Worm (Caenorhabditis elegans) whole organism, mixed stage, embryonic: ENCODE measurements around the gene T13F2.6.

Experiments used
- M03D4.4 ChIP-seq: sonication (generic microtip); optimal IDR thresholded peaks from 2 replicates; lab custom pipeline; 2017; ENCODE audit warnings: mild to moderate bottlenecking, missing genetic modification characterization, missing compliant biosample characterization
- bed-3 ChIP-seq: fragments of 200-800 bp; sonication (Bioruptor generic); optimal IDR thresholded peaks from 3 replicates; lab custom pipeline; 2018; ENCODE audit warnings: mild to moderate bottlenecking, missing genetic modification characterization, moderate library complexity, missing compliant biosample characterization
- blmp-1 ChIP-seq: fragments of 150-350 bp; optimal IDR thresholded peaks from 2 replicates; lab custom pipeline; 2014; ENCODE audit warnings: missing biosample characterization, missing genetic modification characterization
- ceh-39 ChIP-seq: fragments of 150-350 bp; optimal IDR thresholded peaks from 2 replicates; lab custom pipeline; 2014; ENCODE audit warnings: missing biosample characterization, missing genetic modification characterization
- ceh-43 ChIP-seq: fragments of 200-800 bp; sonication (Bioruptor generic); optimal IDR thresholded peaks from 2 replicates; lab custom pipeline; 2018; ENCODE audit warnings: mild to moderate bottlenecking, missing genetic modification characterization, moderate library complexity, missing compliant biosample characterization
- cnd-1 ChIP-seq: fragments of 200-800 bp; sonication (Bioruptor generic); optimal IDR thresholded peaks from 2 replicates; lab custom pipeline; 2018; ENCODE audit warnings: mild to moderate bottlenecking, missing genetic modification characterization, missing compliant biosample characterization
- drap-1 ChIP-seq: fragments of 200-800 bp; sonication (Bioruptor generic); optimal IDR thresholded peaks from 3 replicates; lab custom pipeline; 2018; ENCODE audit warnings: mild to moderate bottlenecking, missing genetic modification characterization, missing compliant biosample characterization
- elt-1 ChIP-seq: sonication (generic microtip); optimal IDR thresholded peaks from 2 replicates; lab custom pipeline; 2017; ENCODE audit warnings: missing genetic modification characterization, mild to moderate bottlenecking, missing compliant biosample characterization, antibody characterized with exemption, moderate library complexity, borderline replicate concordance; ENCODE audit not compliant: insufficient read depth
- elt-3 ChIP-seq: fragments of 150-350 bp; optimal IDR thresholded peaks from 2 replicates; lab custom pipeline; 2014; ENCODE audit warnings: missing biosample characterization, missing genetic modification characterization
- flh-1 ChIP-seq: fragments of 200-800 bp; sonication (Bioruptor generic); optimal IDR thresholded peaks from 2 replicates; lab custom pipeline; 2018; ENCODE audit warnings: mild to moderate bottlenecking, missing genetic modification characterization, moderate library complexity, missing compliant biosample characterization
- ham-2 ChIP-seq: fragments of 200-800 bp; sonication (Bioruptor generic); optimal IDR thresholded peaks from 2 replicates; lab custom pipeline; 2018; ENCODE audit warnings: mild to moderate bottlenecking, missing genetic modification characterization, missing compliant biosample characterization
- lin-13 ChIP-seq: fragments of 150-350 bp; optimal IDR thresholded peaks from 2 replicates; lab custom pipeline; 2014; ENCODE audit warnings: missing biosample characterization, missing genetic modification characterization
- lsy-2 ChIP-seq: fragments of 150-350 bp; optimal IDR thresholded peaks from 2 replicates; lab custom pipeline; 2014; ENCODE audit warnings: missing biosample characterization, missing genetic modification characterization
- mab-5 ChIP-seq: fragments of 150-350 bp; optimal IDR thresholded peaks from 2 replicates; lab custom pipeline; 2014; ENCODE audit warnings: missing biosample characterization, missing genetic modification characterization
- mep-1 ChIP-seq: fragments of 150-350 bp; optimal IDR thresholded peaks from 2 replicates; lab custom pipeline; 2017; ENCODE audit warnings: missing biosample characterization, missing genetic modification reagents, missing genetic modification characterization, inconsistent platforms
- mls-2 ChIP-seq: sonication (generic microtip); optimal IDR thresholded peaks from 2 replicates; lab custom pipeline; 2016; ENCODE audit warnings: mild to moderate bottlenecking, missing genetic modification characterization, moderate library complexity, missing compliant biosample characterization
- nhr-12 ChIP-seq: fragments of 150-350 bp; optimal IDR thresholded peaks from 2 replicates; lab custom pipeline; 2014; ENCODE audit warnings: missing biosample characterization, missing genetic modification characterization
- nhr-2 ChIP-seq: fragments of 150-350 bp; optimal IDR thresholded peaks from 2 replicates; lab custom pipeline; 2014; ENCODE audit warnings: missing biosample characterization, missing genetic modification characterization
- nhr-237 ChIP-seq: fragments of 150-350 bp; optimal IDR thresholded peaks from 2 replicates; lab custom pipeline; 2014; ENCODE audit warnings: missing biosample characterization, missing genetic modification characterization
- nhr-76 ChIP-seq: sonication (generic microtip); optimal IDR thresholded peaks from 2 replicates; lab custom pipeline; 2017; ENCODE audit warnings: missing biosample characterization, missing genetic modification characterization
- pha-4 ChIP-seq: fragments of 150-350 bp; optimal IDR thresholded peaks from 2 replicates; lab custom pipeline; 2018; ENCODE audit warnings: missing biosample characterization, missing genetic modification reagents, missing genetic modification characterization
- sem-2 ChIP-seq: fragments of 200-800 bp; sonication (Bioruptor generic); optimal IDR thresholded peaks from 2 replicates; lab custom pipeline; 2018; ENCODE audit warnings: mild to moderate bottlenecking, missing genetic modification characterization, missing compliant biosample characterization
- snpc-4 ChIP-seq: fragments of 150-350 bp; optimal IDR thresholded peaks from 2 replicates; lab custom pipeline; 2014; ENCODE audit warnings: missing biosample characterization, missing genetic modification characterization
- tbx-8 ChIP-seq: fragments of 200-800 bp; sonication (Bioruptor generic); optimal IDR thresholded peaks from 2 replicates; lab custom pipeline; 2018; ENCODE audit warnings: mild to moderate bottlenecking, missing genetic modification characterization, moderate library complexity, missing compliant biosample characterization
- unc-120 ChIP-seq: sonication (generic microtip); optimal IDR thresholded peaks from 2 replicates; lab custom pipeline; 2017; ENCODE audit warnings: missing genetic modification characterization, missing compliant biosample characterization; ENCODE audit not compliant: poor library complexity, severe bottlenecking
- unc-39 ChIP-seq: fragments of 150-350 bp; optimal IDR thresholded peaks from 2 replicates; lab custom pipeline; 2014; ENCODE audit warnings: missing biosample characterization, missing genetic modification characterization
- unc-62 ChIP-seq: fragments of 150-350 bp; optimal IDR thresholded peaks from 2 replicates; lab custom pipeline; 2014; ENCODE audit warnings: missing biosample characterization, missing genetic modification reagents, missing genetic modification characterization
- zip-8 ChIP-seq: fragments of 150-350 bp; optimal IDR thresholded peaks from 2 replicates; lab custom pipeline; 2014; ENCODE audit warnings: missing biosample characterization, missing genetic modification characterization
- ztf-11 ChIP-seq: fragments of 150-350 bp; optimal IDR thresholded peaks from 2 replicates; lab custom pipeline; 2014; ENCODE audit warnings: missing biosample characterization, missing genetic modification characterization

The T13F2.6 gene

DNA sequence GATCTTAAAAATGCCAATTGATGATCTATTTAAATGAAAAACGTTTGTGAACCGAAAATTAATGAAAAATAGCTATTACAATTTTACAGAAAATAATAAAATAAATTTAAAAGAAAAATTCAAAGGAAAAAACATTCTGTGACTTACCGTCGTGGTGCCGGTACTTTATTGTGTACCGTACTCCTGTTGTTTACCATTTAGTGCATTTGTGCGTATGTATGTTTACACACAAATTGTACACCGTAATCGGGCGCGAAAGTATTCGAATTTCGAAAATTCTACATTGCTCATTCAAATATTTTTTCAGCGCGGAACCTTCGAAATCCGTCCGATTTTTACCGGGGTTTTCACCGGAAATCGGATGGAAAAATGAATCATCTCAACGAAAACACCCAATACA lies at the start of gene T13F2.6:
Gene T13F2.6 (plus strand): TSS at position 306 of the 400 bp plus-strand sequence.
- no peak for TF ChIP-seq tbx-8 (GFP tag; lab: Kevin White, UChicago)
- no peak for TF ChIP-seq lin-13 (tag; lab: Kevin White, UChicago)
- TF ChIP-seq nhr-12 (tag; lab: Kevin White, UChicago): no peak
- no peak for TF ChIP-seq nhr-237 (tag; lab: Kevin White, UChicago)
- no peak for TF ChIP-seq unc-62 (GFP tag; lab: Kevin White, UChicago)
- TF ChIP-seq bed-3 (GFP tag; lab: Kevin White, UChicago): no peak
- TF ChIP-seq M03D4.4 (tag; lab: Kevin White, UChicago): no peak
- no peak for TF ChIP-seq ceh-39 (tag; lab: Kevin White, UChicago)
- TF ChIP-seq nhr-2 (tag; lab: Kevin White, UChicago): no peak
- no peak for TF ChIP-seq mep-1 (tag; lab: Kevin White, UChicago)
- TF ChIP-seq zip-8 (tag; lab: Kevin White, UChicago): no peak
- TF ChIP-seq unc-120 (tag; lab: Kevin White, UChicago): no peak
- no peak for TF ChIP-seq ztf-11 (tag; lab: Kevin White, UChicago)
- TF ChIP-seq, all 35 proteins: peak for 0

DNA sequence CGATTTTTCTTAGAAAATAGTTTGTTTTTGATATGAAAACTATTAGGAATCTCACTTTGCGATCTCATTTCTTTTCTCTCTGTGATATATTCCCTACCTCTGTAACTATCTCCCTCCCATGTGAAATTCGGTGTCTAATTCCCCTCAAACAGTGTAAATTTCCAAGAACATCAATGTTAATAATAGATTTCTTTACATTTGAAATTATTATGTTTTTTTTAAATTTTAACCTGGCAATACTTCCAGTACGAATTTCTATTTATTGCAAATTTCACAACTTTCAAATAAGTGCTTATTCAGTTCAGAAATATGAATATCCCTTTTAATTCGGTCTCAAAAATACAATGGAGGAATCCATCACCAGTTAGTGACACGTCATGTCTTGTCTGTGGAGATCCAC lies 49.7 kb upstream of the T13F2.6 start, which contains the start of gene nhr-100:
Gene nhr-100 (plus strand): TSS at position 301 of the 400 bp plus-strand sequence.
- no peak for TF ChIP-seq sem-2 (GFP tag; lab: Kevin White, UChicago)
- no peak for TF ChIP-seq lin-13 (tag; lab: Kevin White, UChicago)
- no peak for TF ChIP-seq bed-3 (GFP tag; lab: Kevin White, UChicago)
- no peak for TF ChIP-seq mls-2 (tag; lab: Kevin White, UChicago)
- no peak for TF ChIP-seq lsy-2 (tag; lab: Kevin White, UChicago)
- no peak for TF ChIP-seq flh-1 (GFP tag; lab: Kevin White, UChicago)
- no peak for TF ChIP-seq M03D4.4 (tag; lab: Kevin White, UChicago)
- no peak for TF ChIP-seq mab-5 (tag; lab: Kevin White, UChicago)
- no peak for TF ChIP-seq drap-1
- no peak for TF ChIP-seq nhr-12 (tag; lab: Kevin White, UChicago)
- no peak for TF ChIP-seq blmp-1
- no peak for TF ChIP-seq pha-4 (tag; lab: Kevin White, UChicago)
- TF ChIP-seq ham-2: no peak

DNA sequence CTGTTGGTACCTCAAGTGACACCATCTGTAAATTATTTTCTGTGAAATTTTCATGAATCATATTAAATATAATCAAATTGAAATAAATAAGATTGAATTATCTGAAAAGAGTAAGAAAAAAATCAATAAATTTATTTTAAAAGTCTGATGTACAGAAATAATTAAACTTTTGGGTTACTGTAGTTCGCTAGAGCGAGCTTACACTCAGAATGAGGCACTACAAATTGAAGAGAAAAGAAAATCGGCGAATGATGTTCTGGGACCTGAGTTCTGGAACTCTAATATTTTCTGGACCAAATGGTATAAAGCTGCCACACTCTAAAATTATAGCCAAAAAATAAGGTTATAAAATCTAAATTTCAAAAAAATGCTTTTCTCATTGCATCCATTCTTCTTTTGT lies 44.2 kb upstream of the T13F2.6 start:
- no peak for TF ChIP-seq drap-1
- TF ChIP-seq elt-3 (tag; lab: Kevin White, UChicago): no peak
- no peak for TF ChIP-seq nhr-237 (tag; lab: Kevin White, UChicago)
- no peak for TF ChIP-seq nhr-76

DNA sequence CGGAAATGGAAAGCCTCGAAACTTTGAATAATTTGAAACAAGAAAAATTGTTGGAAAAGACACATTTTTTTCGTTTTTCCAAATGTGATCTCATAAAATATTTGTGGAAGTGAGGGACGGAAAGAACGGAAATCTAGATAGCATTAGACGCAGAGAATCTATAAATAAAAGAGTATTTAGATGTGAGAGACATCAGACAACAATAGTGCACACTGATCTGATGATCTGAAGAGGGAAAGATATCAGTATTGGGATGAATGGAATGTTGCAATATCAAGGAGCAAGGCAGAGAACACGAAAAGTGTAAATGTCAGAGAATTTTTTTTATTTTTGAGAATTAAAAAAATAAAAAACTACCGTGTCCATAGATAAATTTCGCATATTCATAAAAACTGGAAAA lies 43.3 kb upstream of the T13F2.6 start:
- TF ChIP-seq sem-2 (GFP tag; lab: Kevin White, UChicago) (no peak), unc-120 (tag; lab: Kevin White, UChicago) (peak; percentile 56), blmp-1 (no peak), elt-3 (tag; lab: Kevin White, UChicago) (no peak), unc-39 (tag; lab: Kevin White, UChicago) (no peak), zip-8 (tag; lab: Kevin White, UChicago) (no peak)

DNA sequence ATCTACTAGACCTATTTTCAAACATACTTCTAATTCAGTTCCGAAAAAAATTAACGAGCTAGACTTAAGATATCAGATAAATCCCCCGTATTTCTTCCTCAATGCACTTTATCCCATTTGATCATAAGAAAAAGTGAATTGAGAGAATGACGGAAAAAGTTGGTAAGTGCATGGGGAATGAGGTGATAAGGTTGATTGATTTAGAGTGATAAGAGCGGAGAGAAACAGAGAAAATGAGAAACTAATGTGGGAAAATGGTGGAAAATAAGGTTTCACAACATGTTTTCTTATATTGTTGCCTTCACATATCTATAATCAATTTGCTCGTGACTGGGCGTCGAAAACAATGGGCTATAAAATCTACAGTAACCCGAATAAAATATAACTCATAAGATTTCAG lies 42.4 kb upstream of the T13F2.6 start:
- TF ChIP-seq mls-2 (tag; lab: Kevin White, UChicago) (no peak), unc-39 (tag; lab: Kevin White, UChicago) (no peak), nhr-76 (no peak), elt-3 (tag; lab: Kevin White, UChicago) (no peak), ceh-39 (tag; lab: Kevin White, UChicago) (no peak), elt-1 (no peak), cnd-1 (tag; lab: Kevin White, UChicago) (no peak), nhr-12 (tag; lab: Kevin White, UChicago) (no peak), M03D4.4 (tag; lab: Kevin White, UChicago) (no peak), bed-3 (GFP tag; lab: Kevin White, UChicago) (no peak), lin-13 (tag; lab: Kevin White, UChicago) (no peak), ceh-43 (no peak), blmp-1 (no peak), nhr-237 (tag; lab: Kevin White, UChicago) (no peak), flh-1 (GFP tag; lab: Kevin White, UChicago) (no peak), pha-4 (tag; lab: Kevin White, UChicago) (no peak), sem-2 (GFP tag; lab: Kevin White, UChicago) (no peak), snpc-4 (tag; lab: Kevin White, UChicago) (no peak)
- TF ChIP-seq, all 35 proteins: peak for 0
